Fruit fly (Drosophila melanogaster): ENCODE data around the gene shtd.

shtd gene

dm6 chrX:15453121-15453520, 9.1 kb downstream of the shtd start, which contains the start of gene CG11655 (continued):
- TF ChIP-seq CG9817 (tag; optimal IDR thresholded peaks at IDR 0.05), result peak; percentile 6
- TF ChIP-seq gem (tag; optimal IDR thresholded peaks at IDR 0.05), result no peak
- no peak for TF ChIP-seq btn (GFP tag; optimal IDR thresholded peaks at IDR 0.05)
- TF ChIP-seq CG17802 (tag; optimal IDR thresholded peaks at IDR 0.05), result no peak
- TF ChIP-seq CG5245 (GFP tag; optimal IDR thresholded peaks at IDR 0.05), result no peak
- TF ChIP-seq fd3F (GFP tag; optimal IDR thresholded peaks at IDR 0.05), result no peak
- TF ChIP-seq Hey (tag; optimal IDR thresholded peaks at IDR 0.05), result no peak
- TF ChIP-seq jing (GFP tag; optimal IDR thresholded peaks at IDR 0.05), result no peak
- TF ChIP-seq Sry-β (GFP tag; optimal IDR thresholded peaks at IDR 0.05), result no peak
- TF ChIP-seq Doc3 (GFP tag; IDR thresholded peaks at IDR 0.05; ENCODE audit: partially characterized antibody), result no peak
- TF ChIP-seq sens-2 (GFP tag; IDR thresholded peaks at IDR 0.05), result no peak
- TF ChIP-seq bowl (GFP tag; IDR thresholded peaks at IDR 0.05), result no peak
- TF ChIP-seq CG10147 (GFP tag; optimal IDR thresholded peaks at IDR 0.05), result no peak
- TF ChIP-seq B-H2 (GFP tag; optimal IDR thresholded peaks at IDR 0.05), result no peak
- TF ChIP-seq aop (GFP tag; IDR thresholded peaks at IDR 0.05), result no peak
- TF ChIP-seq knrl (GFP tag; IDR thresholded peaks at IDR 0.05; ENCODE audit: partially characterized antibody), result no peak
- no peak for TF ChIP-seq CG7786 (GFP tag; optimal IDR thresholded peaks at IDR 0.05)
- TF ChIP-seq CG15514 (GFP tag; optimal IDR thresholded peaks at IDR 0.05), result peak; percentile 48
- peak; percentile 54 for TF ChIP-seq CG15479 (GFP tag; optimal IDR thresholded peaks at IDR 0.05)
- no peak for TF ChIP-seq Trl (optimal IDR thresholded peaks at IDR 0.05)
- no peak for TF ChIP-seq Trl (GFP tag; optimal IDR thresholded peaks at IDR 0.05)
- TF ChIP-seq CG11398 (GFP tag; optimal IDR thresholded peaks at IDR 0.05), result no peak
- TF ChIP-seq NC2α (GFP tag; optimal IDR thresholded peaks at IDR 0.05), result no peak
- TF ChIP-seq CG2678 (tag; optimal IDR thresholded peaks at IDR 0.05), result no peak
- TF ChIP-seq zfh1 (GFP tag; IDR thresholded peaks at IDR 0.05), result peak; percentile 68; the same call in 2 of the 3 replicates
- TF ChIP-seq CG10959 (GFP tag; IDR thresholded peaks at IDR 0.05), result no peak
- no peak for TF ChIP-seq abd-A (tag; optimal IDR thresholded peaks at IDR 0.05)
- TF ChIP-seq CG13296 (GFP tag; optimal IDR thresholded peaks at IDR 0.05), result no peak
- TF ChIP-seq Chrac-16 (GFP tag; optimal IDR thresholded peaks at IDR 0.05), result peak; percentile 24
- TF ChIP-seq pita (GFP tag; optimal IDR thresholded peaks at IDR 0.05), result no peak
- no peak for TF ChIP-seq CG17912 (GFP tag; optimal IDR thresholded peaks at IDR 0.05)
- no peak for TF ChIP-seq ash1 (GFP tag; optimal IDR thresholded peaks at IDR 0.05)
- TF ChIP-seq nerfin-1 (tag; optimal IDR thresholded peaks at IDR 0.05), result no peak
- no peak for TF ChIP-seq sna (GFP tag; IDR thresholded peaks at IDR 0.05; ENCODE audit: partially characterized antibody)
- no peak for TF ChIP-seq maf-S (GFP tag; optimal IDR thresholded peaks at IDR 0.05)
- TF ChIP-seq CG12236 (GFP tag; optimal IDR thresholded peaks at IDR 0.05), result no peak
- no peak for TF ChIP-seq CG3407 (GFP tag; optimal IDR thresholded peaks at IDR 0.05)
- TF ChIP-seq so (GFP tag; IDR thresholded peaks at IDR 0.05), result no peak
- no peak for TF ChIP-seq CG43689 (GFP tag; IDR thresholded peaks at IDR 0.05)
- no peak for TF ChIP-seq CG7839 (tag; optimal IDR thresholded peaks at IDR 0.05)
- no peak for TF ChIP-seq ewg (GFP tag; optimal IDR thresholded peaks at IDR 0.05)
- TF ChIP-seq Ets97D (GFP tag; optimal IDR thresholded peaks at IDR 0.05), result no peak
- TF ChIP-seq inv (GFP tag; IDR thresholded peaks at IDR 0.05; ENCODE audit: partially characterized antibody), result no peak
- peak; percentile 92 for TF ChIP-seq CG10321 (GFP tag; IDR thresholded peaks at IDR 0.05)
- TF ChIP-seq Vsx1 (GFP tag; optimal IDR thresholded peaks at IDR 0.05), result no peak
- no peak for TF ChIP-seq CG15601 (tag; optimal IDR thresholded peaks at IDR 0.05)
- TF ChIP-seq CG6254 (GFP tag; optimal IDR thresholded peaks at IDR 0.05), result no peak
- TF ChIP-seq en (GFP tag; optimal IDR thresholded peaks at IDR 0.05), result no peak
- TF ChIP-seq HmgZ (tag; optimal IDR thresholded peaks at IDR 0.05), result no peak
- TF ChIP-seq CG42726 (GFP tag; IDR thresholded peaks at IDR 0.05; ENCODE audit: partially characterized antibody), result no peak
- TF ChIP-seq CG2129 (GFP tag; IDR thresholded peaks at IDR 0.05; ENCODE audit: partially characterized antibody), result no peak

All from whole organism, embryonic.